Fruit fly (Drosophila melanogaster) whole organism, prepupa: Measurements from ENCODE around the gene CG18581.

ENCODE experiments used
- Blimp-1 ChIP-seq: fragments of 200-800 bp; sonication (Bioruptor generic); optimal IDR thresholded peaks from 3 replicates; lab custom pipeline; 2017; ENCODE audit warnings: missing biosample characterization, missing genetic modification characterization, mild to moderate bottlenecking, moderate library complexity, missing genetic modification reagents
- CG10631 ChIP-seq: fragments of 200-800 bp; sonication (Bioruptor generic); optimal IDR thresholded peaks from 2 replicates; lab custom pipeline; 2016; ENCODE audit warnings: missing biosample characterization, missing genetic modification characterization
- CG10669 ChIP-seq: fragments of 200-800 bp; sonication (Bioruptor generic); optimal IDR thresholded peaks from 3 replicates; lab custom pipeline; 2018; ENCODE audit warnings: missing biosample characterization, mild to moderate bottlenecking, missing genetic modification characterization, moderate library complexity
- CG11902 ChIP-seq: fragments of 200-800 bp; sonication (Bioruptor generic); optimal IDR thresholded peaks from 3 replicates; lab custom pipeline; 2016; ENCODE audit warnings: missing biosample characterization, missing genetic modification characterization
- CG1621 ChIP-seq: fragments of 200-800 bp; sonication (Bioruptor generic); optimal IDR thresholded peaks from 3 replicates; lab custom pipeline; 2018; ENCODE audit warnings: missing biosample characterization, mild to moderate bottlenecking, missing genetic modification characterization
- CG3032 ChIP-seq: fragments of 200-800 bp; optimal IDR thresholded peaks from 2 replicates; lab custom pipeline; 2019; ENCODE audit warnings: missing biosample characterization, mild to moderate bottlenecking, missing genetic modification characterization, moderate library complexity
- CG32006 ChIP-seq: fragments of 200-800 bp; sonication (Bioruptor generic); optimal IDR thresholded peaks from 3 replicates; lab custom pipeline; 2017; ENCODE audit warnings: missing biosample characterization, mild to moderate bottlenecking, missing genetic modification characterization
- CG3919 ChIP-seq: fragments of 200-800 bp; sonication (Bioruptor generic); optimal IDR thresholded peaks from 3 replicates; lab custom pipeline; 2016; ENCODE audit warnings: missing biosample characterization, missing genetic modification characterization
- CG4318 ChIP-seq: fragments of 200-800 bp; sonication (Bioruptor generic); optimal IDR thresholded peaks from 3 replicates; lab custom pipeline; 2017; ENCODE audit warnings: missing biosample characterization, mild to moderate bottlenecking, missing genetic modification characterization
- CG6808 ChIP-seq: fragments of 200-800 bp; sonication (Bioruptor generic); optimal IDR thresholded peaks from 3 replicates; lab custom pipeline; 2017; ENCODE audit warnings: missing biosample characterization, missing genetic modification characterization, mild to moderate bottlenecking, moderate library complexity, missing genetic modification reagents
- CG6854 ChIP-seq: fragments of 200-800 bp; sonication (Bioruptor generic); optimal IDR thresholded peaks from 2 replicates; lab custom pipeline; 2017; ENCODE audit warnings: missing biosample characterization, mild to moderate bottlenecking, missing genetic modification characterization
- CG7368 ChIP-seq: fragments of 200-800 bp; sonication (Bioruptor generic); optimal IDR thresholded peaks from 3 replicates; lab custom pipeline; 2016; ENCODE audit warnings: missing biosample characterization, missing genetic modification characterization
- CG8119 ChIP-seq: fragments of 200-800 bp; sonication (Bioruptor generic); IDR thresholded peaks from 3 replicates; pipeline ENCODE4 v1.3.6; 2022; ENCODE audit warnings: missing biosample characterization, missing genetic modification characterization
- CG9139 ChIP-seq: fragments of 200-800 bp; sonication (Bioruptor generic); optimal IDR thresholded peaks from 3 replicates; lab custom pipeline; 2017; ENCODE audit warnings: missing biosample characterization, mild to moderate bottlenecking, missing genetic modification characterization
- Eip78C ChIP-seq: fragments of 200-800 bp; sonication (Bioruptor generic); peaks from one replicate; lab custom pipeline; 2016; ENCODE audit warnings: missing biosample characterization, missing genetic modification characterization
- Eip93F ChIP-seq: fragments of 200-800 bp; sonication (Bioruptor generic); optimal IDR thresholded peaks from 2 replicates; lab custom pipeline; 2016; ENCODE audit warnings: missing biosample characterization, mild to moderate bottlenecking, missing genetic modification characterization
- Ets21C ChIP-seq: fragments of 200-800 bp; sonication (Bioruptor generic); optimal IDR thresholded peaks from 3 replicates; lab custom pipeline; 2016; ENCODE audit warnings: missing biosample characterization, missing genetic modification characterization
- Hr38 ChIP-seq: sonication (Bioruptor generic); optimal IDR thresholded peaks from 2 replicates; lab custom pipeline; 2016; ENCODE audit warnings: missing biosample characterization, missing genetic modification characterization
- Hr39 ChIP-seq: fragments of 200-800 bp; sonication (Bioruptor generic); optimal IDR thresholded peaks from 2 replicates; lab custom pipeline; 2016; ENCODE audit warnings: missing biosample characterization, missing genetic modification characterization
- Hr4 ChIP-seq: fragments of 200-800 bp; sonication (Bioruptor generic); optimal IDR thresholded peaks from 3 replicates; lab custom pipeline; 2016; ENCODE audit warnings: missing biosample characterization, missing genetic modification characterization
- Lpt ChIP-seq: fragments of 200-800 bp; sonication (Bioruptor generic); optimal IDR thresholded peaks from 3 replicates; lab custom pipeline; 2016; ENCODE audit warnings: missing biosample characterization, missing genetic modification characterization
- Met ChIP-seq: fragments of 200-800 bp; sonication (Bioruptor generic); optimal IDR thresholded peaks from 3 replicates; lab custom pipeline; 2016; ENCODE audit warnings: missing biosample characterization, missing genetic modification characterization
- OdsH ChIP-seq: fragments of 200-800 bp; sonication (Bioruptor generic); optimal IDR thresholded peaks from 3 replicates; lab custom pipeline; 2016; ENCODE audit warnings: missing biosample characterization, missing genetic modification characterization
- Smox ChIP-seq: fragments of 200-800 bp; sonication (Bioruptor generic); optimal IDR thresholded peaks from 3 replicates; lab custom pipeline; 2016; ENCODE audit warnings: missing biosample characterization, missing genetic modification characterization
- Sox102F ChIP-seq: fragments of 200-800 bp; sonication (Bioruptor generic); optimal IDR thresholded peaks from 2 replicates; lab custom pipeline; 2016; ENCODE audit warnings: missing biosample characterization, mild to moderate bottlenecking, missing genetic modification characterization
- Sox14 ChIP-seq: fragments of 200-800 bp; sonication (Bioruptor generic); optimal IDR thresholded peaks from 3 replicates; lab custom pipeline; 2016; ENCODE audit warnings: missing biosample characterization, missing genetic modification characterization
- achi ChIP-seq: fragments of 200-800 bp; sonication (Bioruptor generic); optimal IDR thresholded peaks from 3 replicates; lab custom pipeline; 2016; ENCODE audit warnings: missing biosample characterization, missing genetic modification characterization
- acj6 ChIP-seq: fragments of 200-800 bp; sonication (Bioruptor generic); optimal IDR thresholded peaks from 3 replicates; lab custom pipeline; 2016; ENCODE audit warnings: missing biosample characterization, missing genetic modification characterization
- dac ChIP-seq: fragments of 200-800 bp; sonication (Bioruptor generic); optimal IDR thresholded peaks from 2 replicates; lab custom pipeline; 2017; ENCODE audit warnings: missing biosample characterization, mild to moderate bottlenecking, missing genetic modification characterization
- esn ChIP-seq: fragments of 200-800 bp; sonication (Bioruptor generic); optimal IDR thresholded peaks from 2 replicates; lab custom pipeline; 2016; ENCODE audit warnings: missing biosample characterization, mild to moderate bottlenecking, missing genetic modification characterization, moderate library complexity
- fkh ChIP-seq: fragments of 200-800 bp; sonication (Bioruptor generic); optimal IDR thresholded peaks from 3 replicates; lab custom pipeline; 2017; ENCODE audit warnings: missing biosample characterization, mild to moderate bottlenecking, missing genetic modification characterization, moderate library complexity
- lz ChIP-seq: fragments of 200-800 bp; sonication (Bioruptor generic); optimal IDR thresholded peaks from 3 replicates; lab custom pipeline; 2016; ENCODE audit warnings: missing biosample characterization, missing genetic modification characterization
- net ChIP-seq: fragments of 200-800 bp; sonication (Bioruptor generic); optimal IDR thresholded peaks from 3 replicates; lab custom pipeline; 2016; ENCODE audit warnings: missing biosample characterization, missing genetic modification characterization
- pdm3 ChIP-seq: fragments of 200-800 bp; sonication (Bioruptor generic); optimal IDR thresholded peaks from 3 replicates; lab custom pipeline; 2016; ENCODE audit warnings: missing biosample characterization, missing genetic modification characterization
- spab ChIP-seq: fragments of 200-800 bp; sonication (Bioruptor generic); optimal IDR thresholded peaks from 2 replicates; lab custom pipeline; 2017; ENCODE audit warnings: missing biosample characterization, mild to moderate bottlenecking, missing genetic modification characterization, missing genetic modification reagents
- svp ChIP-seq: fragments of 200-800 bp; sonication (Bioruptor generic); peaks from one replicate; lab custom pipeline; 2016; ENCODE audit warnings: missing biosample characterization, missing genetic modification characterization
- topi ChIP-seq: fragments of 200-800 bp; sonication (Bioruptor generic); optimal IDR thresholded peaks from 3 replicates; lab custom pipeline; 2016; ENCODE audit warnings: missing biosample characterization, missing genetic modification characterization

CG18581 gene

dm6 chr3L:15035585-15035984, 14.4 kb downstream of the CG18581 start (continued):
- TF ChIP-seq CG7368 (GFP tag; lab: Kevin White, UChicago), result no peak
- peak; percentile 6 for TF ChIP-seq Met (GFP tag; lab: Kevin White, UChicago)
- no peak for TF ChIP-seq Ets21C (GFP tag; lab: Kevin White, UChicago)
- no peak for TF ChIP-seq Sox14 (GFP tag; lab: Kevin White, UChicago)
- TF ChIP-seq esn (GFP tag; lab: Kevin White, UChicago), result no peak
- no peak for TF ChIP-seq CG32006 (GFP tag; lab: Kevin White, UChicago)
- no peak for TF ChIP-seq Hr38 (GFP tag; lab: Kevin White, UChicago)
- TF ChIP-seq Blimp-1, result no peak
- TF ChIP-seq CG3919 (GFP tag; lab: Kevin White, UChicago), result peak; percentile 16
- no peak for TF ChIP-seq Hr39
- TF ChIP-seq fkh, result no peak
- TF ChIP-seq CG4318 (GFP tag; lab: Kevin White, UChicago), result no peak
- peak; percentile 2 for TF ChIP-seq Hr4 (GFP tag; lab: Kevin White, UChicago)
- no peak for TF ChIP-seq pdm3
- peak; percentile 6 for TF ChIP-seq Smox (GFP tag; lab: Kevin White, UChicago)
- peak; percentile 16 for TF ChIP-seq CG3032 (tag; lab: Kevin White, UChicago)
- no peak for TF ChIP-seq CG6854 (GFP tag; lab: Kevin White, UChicago)

dm6 chr3L:15034714-15035076, 15.3 kb downstream of the CG18581 start:
- TF ChIP-seq dac (GFP tag; lab: Kevin White, UChicago) (no peak), Eip78C (GFP tag; lab: Kevin White, UChicago) (peak; percentile 26)

dm6 chr3L:15034061-15034713, 15.8 kb downstream of the CG18581 start:
- TF ChIP-seq svp (GFP tag; lab: Kevin White, UChicago) (peak; percentile 23), CG3032 (tag; lab: Kevin White, UChicago) (peak; percentile 25), CG6808 (GFP tag; lab: Kevin White, UChicago) (no peak), CG10631 (GFP tag; lab: Kevin White, UChicago) (peak; percentile 6), CG8119 (GFP tag; lab: Robert Waterston, UW) (no peak), OdsH (GFP tag; lab: Kevin White, UChicago) (peak; percentile 8), Lpt (GFP tag; lab: Kevin White, UChicago) (no peak), Eip78C (GFP tag; lab: Kevin White, UChicago) (peak; percentile 62), CG32006 (GFP tag; lab: Kevin White, UChicago) (peak; percentile 12)

dm6 chr3L:15031773-15032172, 18.2 kb downstream of the CG18581 start:
- TF ChIP-seq topi (GFP tag; lab: Kevin White, UChicago) (no peak), svp (GFP tag; lab: Kevin White, UChicago) (peak; percentile 8)

- TF ChIP-seq achi (GFP tag; lab: Kevin White, UChicago) (no peak), Eip93F (GFP tag; lab: Kevin White, UChicago) (no peak), CG9139 (no peak), CG11902 (no peak), Hr38 (GFP tag; lab: Kevin White, UChicago) (no peak), acj6 (GFP tag; lab: Kevin White, UChicago) (no peak)
- TF ChIP-seq, all 60 proteins: peak for 0
These were observed 26.8 kb downstream of the CG18581 start, which contains the start of gene CG32148 for dm6 chr3L:15023192-15023591. TSS of gene CG32148 (plus strand) at chr3L:15023492.

dm6 chr3L:15021008-15021407, 29.0 kb downstream of the CG18581 start:
- TF ChIP-seq spab (no peak), CG1621 (tag; lab: Kevin White, UChicago) (no peak), net (no peak), CG10669 (no peak), Sox102F (GFP tag; lab: Kevin White, UChicago) (no peak), lz (GFP tag; lab: Kevin White, UChicago) (no peak)
